Worm (Caenorhabditis elegans): ENCODE results near the gene ttr-34.

DNA sequence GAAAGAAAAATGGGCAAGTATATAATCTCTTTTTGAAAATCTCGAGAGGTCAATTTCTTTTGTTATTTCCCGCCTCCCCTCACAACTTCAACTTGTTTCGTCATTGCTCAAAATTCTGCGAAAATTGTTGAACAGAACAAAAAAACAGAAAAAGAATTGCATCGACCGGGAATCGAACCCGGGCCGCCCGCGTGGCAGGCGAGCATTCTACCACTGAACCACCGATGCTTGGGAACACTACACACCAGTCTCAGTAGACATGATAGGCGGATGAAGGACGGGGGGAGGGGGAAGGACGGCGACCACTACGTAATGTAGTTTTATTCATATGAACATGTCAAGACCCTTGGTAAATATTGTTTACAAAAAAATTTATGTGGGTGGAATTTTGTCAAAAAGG, 18.5 kb upstream of the ttr-34 start:
- TF ChIP-seq nfyb-1 (GFP tag; IDR thresholded peaks at IDR 0.05) (no peak; the same call in 1 of the 2 replicates), K11D2.4 (GFP tag; IDR thresholded peaks at IDR 0.05) (peak; percentile 44; the same call in 1 of the 2 replicates), Y67H2A.10 (GFP tag; conservative IDR thresholded peaks at IDR 0.05) (peak; percentile 58; the same call in 1 of the 2 replicates), lin-26 (GFP tag; IDR thresholded peaks at IDR 0.05) (no peak; the same call in none of the 2 replicates), hrde-1 (tag; optimal IDR thresholded peaks at IDR 0.05; ENCODE audit: borderline replicate concordance) (no peak)
